Fruit fly (Drosophila melanogaster) whole organism, embryonic: ENCODE data around the gene Pgm1.
A peak's percentile ranks its signal among the peaks of the same experiment; 100 is the strongest.

ENCODE experiments used
- B-H1 ChIP-seq: fragments of 200-800 bp; sonication (Bioruptor generic); IDR thresholded peaks from 3 replicates; pipeline ENCODE4 v1.3.6; 2022; ENCODE audit warnings: missing biosample characterization, missing genetic modification characterization
- Bdp1 ChIP-seq: fragments of 200-800 bp; sonication (Bioruptor generic); optimal IDR thresholded peaks from 3 replicates; lab custom pipeline; 2016; ENCODE audit warnings: missing biosample characterization, missing genetic modification characterization
- Bteb2 ChIP-seq: fragments of 200-800 bp; sonication (Bioruptor generic); optimal IDR thresholded peaks from 2 replicates; lab custom pipeline; 2016; ENCODE audit warnings: missing biosample characterization, missing genetic modification characterization
- CG10462 ChIP-seq: fragments of 200-800 bp; sonication (Bioruptor generic); optimal IDR thresholded peaks from 2 replicates; lab custom pipeline; 2016; ENCODE audit warnings: missing biosample characterization, missing genetic modification characterization
- CG11093 ChIP-seq: fragments of 200-800 bp; sonication (Bioruptor generic); IDR thresholded peaks from 3 replicates; pipeline ENCODE4 v1.3.6; 2022; ENCODE audit warnings: missing biosample characterization, missing genetic modification characterization
- CG11695 ChIP-seq: fragments of 200-800 bp; sonication (Bioruptor generic); IDR thresholded peaks from 3 replicates; pipeline ENCODE4 v1.3.6; 2022; ENCODE audit warnings: missing biosample characterization, missing genetic modification characterization
- CG17568 ChIP-seq: fragments of 200-800 bp; sonication (Bioruptor generic); optimal IDR thresholded peaks from 2 replicates; lab custom pipeline; 2018; ENCODE audit warnings: missing biosample characterization, mild to moderate bottlenecking, missing genetic modification characterization, moderate library complexity
- CG17829 ChIP-seq: fragments of 200-800 bp; optimal IDR thresholded peaks from 2 replicates; lab custom pipeline; 2019; ENCODE audit warnings: missing biosample characterization, mild to moderate bottlenecking, missing genetic modification characterization, moderate library complexity
- CG32772 ChIP-seq: fragments of 200-800 bp; sonication (Bioruptor generic); IDR thresholded peaks from 2 replicates; pipeline ENCODE4 v1.3.6; 2022; ENCODE audit warnings: missing biosample characterization, missing genetic modification characterization
- CG33557 ChIP-seq: fragments of 200-800 bp; sonication (Bioruptor generic); optimal IDR thresholded peaks from 2 replicates; lab custom pipeline; 2019; ENCODE audit warnings: missing biosample characterization, mild to moderate bottlenecking, missing genetic modification characterization, moderate library complexity
- CG4730 ChIP-seq: fragments of 200-800 bp; sonication (Bioruptor generic); IDR thresholded peaks from 2 replicates; pipeline ENCODE4 v1.3.6; 2022; ENCODE audit warnings: missing biosample characterization, missing genetic modification characterization
- CG5180 ChIP-seq: fragments of 200-800 bp; sonication (Bioruptor generic); optimal IDR thresholded peaks from 3 replicates; lab custom pipeline; 2017; ENCODE audit warnings: missing biosample characterization, missing genetic modification characterization, mild to moderate bottlenecking, moderate library complexity, missing genetic modification reagents
- CG7928 ChIP-seq: fragments of 200-800 bp; sonication (Bioruptor generic); optimal IDR thresholded peaks from 2 replicates; lab custom pipeline; 2017; ENCODE audit warnings: missing biosample characterization, mild to moderate bottlenecking, missing genetic modification characterization
- CG8089 ChIP-seq: fragments of 200-800 bp; sonication (Bioruptor generic); optimal IDR thresholded peaks from 3 replicates; lab custom pipeline; 2016; ENCODE audit warnings: missing biosample characterization, missing genetic modification characterization
- CG8478 ChIP-seq: fragments of >200 bp; optimal IDR thresholded peaks from 2 replicates; lab custom pipeline; 2018
- CG8765 ChIP-seq: fragments of 200-800 bp; sonication (Bioruptor generic); IDR thresholded peaks from 2 replicates; pipeline ENCODE4 v1.3.6; 2022; ENCODE audit warnings: missing biosample characterization, missing genetic modification characterization
- D19B ChIP-seq: fragments of 200-800 bp; sonication (Bioruptor generic); optimal IDR thresholded peaks from 2 replicates; lab custom pipeline; 2017; ENCODE audit warnings: missing biosample characterization, mild to moderate bottlenecking, missing genetic modification characterization
- Doc2 ChIP-seq: fragments of 200-800 bp; sonication (Bioruptor generic); IDR thresholded peaks from 2 replicates; pipeline ENCODE4 v1.3.6; 2022; ENCODE audit warnings: missing biosample characterization, missing genetic modification characterization
- Eip74EF ChIP-seq, 2 experiments: fragments of 200-800 bp in 1 of 2; fragments of >200 bp in 1 of 2; sonication (Bioruptor generic) in 1 of 2; optimal IDR thresholded peaks; 2 replicates each; lab custom pipeline; 2017 to 2019; ENCODE audit warnings: missing biosample characterization in 2 of 2, missing genetic modification characterization in 2 of 2, mild to moderate bottlenecking in 1 of 2, moderate library complexity in 1 of 2
- Hmr ChIP-seq: fragments of 200-800 bp; sonication (Bioruptor generic); optimal IDR thresholded peaks from 3 replicates; lab custom pipeline; 2017; ENCODE audit warnings: mild to moderate bottlenecking, missing biosample characterization, missing genetic modification reagents, missing genetic modification characterization
- Hr78 ChIP-seq, 2 experiments: fragments of 200-800 bp in 1 of 2; fragments of >200 bp in 1 of 2; sonication (Bioruptor generic) in 1 of 2; optimal IDR thresholded peaks; 2 replicates each; lab custom pipeline; 2017 to 2019; ENCODE audit warnings: missing biosample characterization in 2 of 2, missing genetic modification characterization in 2 of 2, mild to moderate bottlenecking in 1 of 2, moderate library complexity in 1 of 2
- Kr ChIP-seq: fragments of 200-800 bp; sonication (Bioruptor generic); optimal IDR thresholded peaks from 2 replicates; lab custom pipeline; 2017; ENCODE audit warnings: missing biosample characterization, mild to moderate bottlenecking, missing genetic modification characterization
- Poxn ChIP-seq: fragments of 200-800 bp; sonication (Bioruptor generic); IDR thresholded peaks from 2 replicates; pipeline ENCODE4 v1.3.6; 2022; ENCODE audit warnings: missing biosample characterization, missing genetic modification characterization
- Sin3A ChIP-seq: fragments of >200 bp; optimal IDR thresholded peaks from 2 replicates; lab custom pipeline; 2018
- Stat92E ChIP-seq, 3 experiments: fragments of >200 bp in 2 of 3; fragments of 200-800 bp in 1 of 3; sonication (Bioruptor generic) in 1 of 3; optimal IDR thresholded peaks; 2 replicates each; lab custom pipeline; 2017 to 2019; ENCODE audit warnings: missing biosample characterization in 3 of 3, missing genetic modification characterization in 3 of 3, mild to moderate bottlenecking in 1 of 3, moderate library complexity in 1 of 3
- Xrp1 ChIP-seq: fragments of 200-800 bp; sonication (Bioruptor generic); IDR thresholded peaks from 2 replicates; pipeline ENCODE4 v1.3.6; 2022; ENCODE audit warnings: missing biosample characterization, missing genetic modification characterization
- amos ChIP-seq: fragments of 200-800 bp; sonication (Bioruptor generic); IDR thresholded peaks from 2 replicates; pipeline ENCODE4 v1.3.6; 2022; ENCODE audit warnings: missing biosample characterization, missing genetic modification characterization; ENCODE audit not compliant: partially characterized antibody
- bbx ChIP-seq: fragments of 200-800 bp; sonication (Bioruptor generic); IDR thresholded peaks from 2 replicates; pipeline ENCODE4 v1.3.6; 2022; ENCODE audit warnings: missing biosample characterization, missing genetic modification characterization; ENCODE audit not compliant: partially characterized antibody
- cato ChIP-seq: fragments of 200-800 bp; sonication (Bioruptor generic); optimal IDR thresholded peaks from 2 replicates; lab custom pipeline; 2016; ENCODE audit warnings: missing biosample characterization, missing genetic modification characterization, borderline replicate concordance
- chn ChIP-seq: fragments of 200-800 bp; sonication (Bioruptor generic); optimal IDR thresholded peaks from 2 replicates; lab custom pipeline; 2016; ENCODE audit warnings: missing biosample characterization, missing genetic modification characterization
- croc ChIP-seq: fragments of 200-800 bp; sonication (Bioruptor generic); conservative IDR thresholded peaks from 3 replicates; pipeline ENCODE4 v1.3.6; 2022; ENCODE audit warnings: missing biosample characterization, missing genetic modification characterization
- da ChIP-seq: fragments of 200-800 bp; sonication (Bioruptor generic); optimal IDR thresholded peaks from 2 replicates; lab custom pipeline; 2016; ENCODE audit warnings: missing biosample characterization, missing genetic modification characterization
- fd3F ChIP-seq: fragments of 200-800 bp; sonication (Bioruptor generic); optimal IDR thresholded peaks from 2 replicates; lab custom pipeline; 2018; ENCODE audit warnings: missing biosample characterization, mild to moderate bottlenecking, missing genetic modification characterization, moderate library complexity
- fru ChIP-seq: fragments of >200 bp; optimal IDR thresholded peaks from 2 replicates; lab custom pipeline; 2017
- gem ChIP-seq: fragments of 200-800 bp; sonication (Bioruptor generic); optimal IDR thresholded peaks from 2 replicates; lab custom pipeline; 2019; ENCODE audit warnings: missing biosample characterization, mild to moderate bottlenecking, missing genetic modification characterization, moderate library complexity
- gro ChIP-seq: fragments of 200-800 bp; sonication (Bioruptor generic); optimal IDR thresholded peaks from 2 replicates; lab custom pipeline; 2016; ENCODE audit warnings: missing biosample characterization, missing genetic modification characterization
- hth ChIP-seq: fragments of >200 bp; optimal IDR thresholded peaks from 2 replicates; lab custom pipeline; 2017; ENCODE audit warnings: inconsistent platforms
- jing ChIP-seq: fragments of 200-800 bp; sonication (Bioruptor generic); optimal IDR thresholded peaks from 2 replicates; lab custom pipeline; 2018; ENCODE audit warnings: missing biosample characterization, mild to moderate bottlenecking, missing genetic modification characterization
- knrl ChIP-seq: fragments of 200-800 bp; sonication (Bioruptor generic); IDR thresholded peaks from 3 replicates; pipeline ENCODE4 v1.3.6; 2022; ENCODE audit warnings: missing biosample characterization, missing genetic modification characterization; ENCODE audit not compliant: partially characterized antibody
- lbe ChIP-seq: fragments of 200-800 bp; sonication (Bioruptor generic); optimal IDR thresholded peaks from 2 replicates; lab custom pipeline; 2016; ENCODE audit warnings: missing biosample characterization, mild to moderate bottlenecking, missing genetic modification characterization
- lola ChIP-seq, 3 experiments: fragments of >200 bp in 2 of 3; fragments of 200-800 bp in 1 of 3; sonication (Bioruptor generic) in 1 of 3; optimal IDR thresholded peaks; 2 replicates each; lab custom pipeline; 2017 to 2019; ENCODE audit warnings: missing biosample characterization in 3 of 3, missing genetic modification characterization in 3 of 3, mild to moderate bottlenecking in 1 of 3, moderate library complexity in 1 of 3
- otp ChIP-seq: fragments of 200-800 bp; sonication (Bioruptor generic); IDR thresholded peaks from 3 replicates; pipeline ENCODE4, ENCODE4 v1.3.6; 2022; ENCODE audit warnings: missing biosample characterization, missing genetic modification characterization
- pho ChIP-seq: fragments of 200-800 bp; sonication (Bioruptor generic); optimal IDR thresholded peaks from 2 replicates; lab custom pipeline; 2016; ENCODE audit warnings: missing biosample characterization, missing genetic modification characterization
- pzg ChIP-seq: fragments of 200-800 bp; sonication (Bioruptor generic); optimal IDR thresholded peaks from 3 replicates; lab custom pipeline; 2018; ENCODE audit warnings: missing biosample characterization, mild to moderate bottlenecking, missing genetic modification characterization, moderate library complexity
- rib ChIP-seq: fragments of 200-800 bp; sonication (Bioruptor generic); IDR thresholded peaks from 2 replicates; pipeline ENCODE4 v1.3.6; 2022; ENCODE audit warnings: missing biosample characterization, missing genetic modification characterization
- sim ChIP-seq: fragments of 200-800 bp; sonication (Bioruptor generic); IDR thresholded peaks from 2 replicates; pipeline ENCODE4 v1.3.6; 2022; ENCODE audit warnings: missing biosample characterization, missing genetic modification characterization
- tin ChIP-seq: fragments of 200-800 bp; sonication (Bioruptor generic); optimal IDR thresholded peaks from 3 replicates; lab custom pipeline; 2016; ENCODE audit warnings: missing biosample characterization, missing genetic modification characterization
- tna ChIP-seq: fragments of 200-800 bp; sonication (Bioruptor generic); IDR thresholded peaks from 2 replicates; pipeline ENCODE4 v1.3.6; 2022; ENCODE audit warnings: missing biosample characterization, missing genetic modification characterization; ENCODE audit not compliant: partially characterized antibody
- zfh1 ChIP-seq: fragments of 200-800 bp; sonication (Bioruptor generic); IDR thresholded peaks from 3 replicates; pipeline ENCODE4 v1.3.6; 2022; ENCODE audit warnings: missing biosample characterization, missing genetic modification characterization

Gene Pgm1

DNA sequence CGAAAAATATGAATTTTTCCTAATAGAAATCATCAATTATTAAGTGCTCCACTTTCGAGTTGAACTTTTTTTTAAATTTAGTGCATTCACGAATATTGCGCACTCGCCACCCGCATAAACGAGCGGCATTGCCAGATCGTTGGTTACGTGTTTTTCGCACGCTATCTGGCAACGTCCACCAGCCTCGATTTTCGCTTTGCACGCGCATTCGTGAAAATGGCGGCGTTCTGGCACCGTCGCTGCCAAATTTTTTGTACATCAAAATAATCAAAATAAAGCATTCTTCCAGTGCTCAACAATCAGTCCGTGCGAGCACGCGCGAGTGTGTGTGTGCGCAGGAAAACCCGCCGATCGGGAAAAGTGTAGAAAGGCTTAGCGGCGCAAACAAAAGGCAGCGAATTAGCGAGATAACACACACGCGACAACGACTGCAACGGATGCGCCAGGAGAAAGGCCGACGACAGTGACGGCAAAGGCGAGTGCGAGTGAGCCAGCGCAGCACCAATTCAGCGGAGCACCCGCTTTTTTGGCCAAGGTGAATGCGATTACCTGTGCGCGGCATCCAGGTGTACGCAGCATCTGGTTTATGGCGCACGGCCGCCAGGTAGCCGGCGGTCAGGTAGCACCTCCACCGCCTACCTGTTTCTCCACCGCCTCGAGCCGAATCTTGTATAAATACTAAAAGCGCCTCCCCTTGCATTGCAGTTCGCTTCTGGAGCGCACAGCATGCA lies 14.6 kb downstream of the Pgm1 start (continued):
- TF ChIP-seq Doc2 (GFP tag; lab: Robert Waterston, UW) (no peak), CG8765 (peak; percentile 54), knrl (GFP tag; lab: Robert Waterston, UW) (peak; percentile 73), CG17829 (tag; lab: Kevin White, UChicago) (peak; percentile 86), lbe (peak; percentile 94), lola (GFP tag; optimal IDR thresholded peaks at IDR 0.05; lab: Kevin White, UChicago) (peak in 1 of 3 experiments; percentile 66), zfh1 (GFP tag; lab: Robert Waterston, UW) (peak; percentile 83), sim (GFP tag; lab: Robert Waterston, UW) (no peak), otp (GFP tag; lab: Robert Waterston, UW) (no peak; the same call in 2 of the 3 replicates), Xrp1 (GFP tag; lab: Robert Waterston, UW) (peak; percentile 84), chn (peak; percentile 83), B-H1 (GFP tag; lab: Robert Waterston, UW) (peak; percentile 71; the same call in 2 of the 3 replicates), Sin3A (peak; percentile 62), CG7928 (GFP tag; lab: Kevin White, UChicago) (peak; percentile 21), croc (GFP tag; lab: Robert Waterston, UW) (peak; percentile 39; the same call in 2 of the 3 replicates), CG33557 (GFP tag; lab: Kevin White, UChicago) (peak; percentile 49), fd3F (peak; percentile 72), CG17568 (GFP tag; lab: Kevin White, UChicago) (no peak), bbx (peak; percentile 80), CG32772 (GFP tag; lab: Robert Waterston, UW) (peak; percentile 80), pzg (GFP tag; lab: Kevin White, UChicago) (peak; percentile 86), rib (GFP tag; lab: Robert Waterston, UW) (peak; percentile 75; the same call in 1 of the 2 replicates), CG10462 (GFP tag; lab: Kevin White, UChicago) (peak; percentile 33), pho (peak; percentile 93), Eip74EF (GFP tag; optimal IDR thresholded peaks at IDR 0.05; lab: Kevin White, UChicago) (no peak), Stat92E (GFP tag; optimal IDR thresholded peaks at IDR 0.05; lab: Kevin White, UChicago) (peak in 1 of 3 experiments; percentile 70), Bteb2 (GFP tag; lab: Kevin White, UChicago) (peak; percentile 73), CG11695 (GFP tag; lab: Robert Waterston, UW) (no peak; the same call in 2 of the 3 replicates), CG8478 (no peak), gem (no peak), Hmr (GFP tag; lab: Kevin White, UChicago) (no peak), Bdp1 (peak; percentile 78), cato (GFP tag; lab: Kevin White, UChicago) (peak; percentile 47), da (GFP tag; lab: Kevin White, UChicago) (no peak), CG4730 (peak; percentile 52; the same call in 1 of the 2 replicates), Poxn (GFP tag; lab: Robert Waterston, UW) (0 out of 2 replicates have a peak, but pooled peaks have one; percentile 34), gro (GFP tag; lab: Kevin White, UChicago) (peak; percentile 88), fru (no peak), hth (no peak), amos (GFP tag; lab: Robert Waterston, UW) (peak; percentile 77), tin (GFP tag; lab: Kevin White, UChicago) (peak; percentile 78), Hr78 (GFP tag; optimal IDR thresholded peaks at IDR 0.05; lab: Kevin White, UChicago) (no peak), Kr (GFP tag; lab: Kevin White, UChicago) (no peak), CG8089 (GFP tag; lab: Kevin White, UChicago) (peak; percentile 50), CG5180 (GFP tag; lab: Kevin White, UChicago) (no peak), D19B (no peak), tna (peak; percentile 18; the same call in 1 of the 2 replicates), jing (GFP tag; lab: Kevin White, UChicago) (no peak), CG11093 (GFP tag; lab: Robert Waterston, UW) (peak; percentile 57; the same call in 1 of the 3 replicates)
